Worm (Caenorhabditis elegans): ENCODE data around the gene T07A5.1.

DNA sequence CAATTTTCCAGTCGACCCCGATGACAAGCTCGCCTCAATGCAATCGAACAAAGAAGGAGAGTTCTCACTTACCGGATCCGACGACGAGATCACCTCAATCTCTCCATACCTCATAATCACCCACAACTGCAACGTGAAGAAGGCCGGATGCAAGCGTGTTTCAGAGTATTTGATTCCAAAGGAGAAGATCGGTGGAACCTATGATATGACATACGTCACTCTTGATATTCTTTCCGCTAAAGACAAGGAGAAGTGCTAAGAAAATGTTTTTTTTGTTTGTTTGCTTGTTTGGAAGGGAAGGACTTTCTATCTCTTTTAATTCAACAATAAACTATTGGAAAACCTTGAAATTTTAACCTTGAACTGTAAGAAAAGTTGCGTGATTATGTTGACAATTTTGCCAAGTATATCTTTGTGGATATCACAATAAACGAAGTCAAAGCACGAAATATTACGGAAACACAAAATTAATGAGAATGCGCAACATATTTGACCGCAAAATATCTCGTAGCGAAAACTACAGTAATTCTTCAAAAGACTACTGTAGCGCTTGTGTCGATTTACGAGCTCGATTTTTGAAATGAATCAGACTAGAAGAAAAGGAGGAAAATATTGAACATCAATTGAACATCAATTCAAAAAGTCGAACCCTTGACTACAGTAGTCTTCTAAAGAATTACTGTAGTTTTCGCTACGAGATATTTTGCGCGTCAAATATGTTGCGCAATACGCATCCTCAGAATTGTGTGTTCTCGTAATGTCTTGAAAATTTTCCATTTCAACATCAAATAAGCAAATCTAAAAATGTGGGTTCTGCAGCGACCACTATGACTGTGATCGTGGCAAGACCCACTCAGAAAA is 33.2 kb upstream of the T07A5.1 start:
- TF ChIP-seq hnd-1 (tag; optimal IDR thresholded peaks at IDR 0.05) (no peak), aly-1 (tag; optimal IDR thresholded peaks at IDR 0.05) (no peak), ama-1 (optimal IDR thresholded peaks at IDR 0.05) (no peak), tbx-11 (GFP tag; IDR thresholded peaks at IDR 0.05) (no peak), hmbx-1 (tag; optimal IDR thresholded peaks at IDR 0.05) (no peak), tbx-37 (GFP tag; conservative IDR thresholded peaks at IDR 0.05) (no peak), flt-1 (GFP tag; IDR thresholded peaks at IDR 0.05) (no peak), F13C5.2 (tag; optimal IDR thresholded peaks at IDR 0.05) (no peak), scrt-1 (GFP tag; IDR thresholded peaks at IDR 0.05) (no peak), tra-4 (tag; optimal IDR thresholded peaks at IDR 0.05) (no peak), ceh-13 (GFP tag; optimal IDR thresholded peaks at IDR 0.05) (no peak)
